Fruit fly (Drosophila melanogaster): Measurements from ENCODE around the gene CG32554.
A peak's percentile ranks its signal among the peaks of the same experiment; 100 is the strongest.

Gene CG32554

DNA sequence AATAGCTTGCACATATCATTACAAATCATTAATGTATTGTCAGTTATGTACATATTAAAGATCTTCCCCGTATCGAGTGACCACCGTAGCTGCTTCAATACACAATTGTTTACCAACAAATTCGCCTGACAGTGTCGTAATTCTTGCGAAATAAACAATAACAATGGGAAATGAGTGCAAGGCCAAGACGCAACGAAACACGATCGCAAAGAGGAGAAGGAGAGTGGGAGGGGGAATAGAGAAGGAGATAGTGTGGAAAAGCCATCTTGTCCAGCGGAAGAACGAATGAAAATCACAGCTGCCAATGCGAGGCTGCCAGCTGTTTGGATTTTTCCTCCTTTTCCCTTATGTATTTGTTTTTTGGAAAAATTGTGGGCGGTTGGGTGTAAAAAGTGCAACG lies 32.8 kb upstream of the CG32554 start:
- TF ChIP-seq CG14711 (tag; optimal IDR thresholded peaks at IDR 0.05) (peak; percentile 75), tj (GFP tag; optimal IDR thresholded peaks at IDR 0.05) (peak; percentile 58), Mnt (GFP tag; optimal IDR thresholded peaks at IDR 0.05) (no peak)

DNA sequence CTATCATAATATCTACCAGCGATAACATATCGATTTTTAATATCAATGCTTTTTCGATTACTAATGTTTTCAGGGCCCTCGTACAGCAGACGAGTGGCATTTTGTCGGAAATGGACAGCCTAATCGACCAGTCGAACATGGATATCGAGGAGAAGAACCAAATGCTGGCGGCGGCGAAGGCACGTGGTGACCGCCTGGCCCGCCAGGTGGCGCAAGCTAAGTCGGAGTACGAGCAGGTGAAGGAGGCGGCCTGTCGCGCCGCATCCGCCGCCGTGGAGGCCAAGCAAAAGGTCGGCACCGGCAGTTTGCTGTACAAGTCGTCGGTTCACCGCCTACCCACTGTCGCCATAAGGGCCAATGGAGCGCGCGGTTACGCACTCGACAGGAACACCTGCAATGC lies 32.1 kb upstream of the CG32554 start:
- TF ChIP-seq CG33017 (tag; optimal IDR thresholded peaks at IDR 0.05) (no peak), CG12768 (GFP tag; optimal IDR thresholded peaks at IDR 0.05) (no peak), CG1620 (GFP tag; optimal IDR thresholded peaks at IDR 0.05) (no peak), cnc (optimal IDR thresholded peaks at IDR 0.05) (no peak), Crg-1 (GFP tag; optimal IDR thresholded peaks at IDR 0.05) (no peak), pad (GFP tag; optimal IDR thresholded peaks at IDR 0.05) (no peak), tj (GFP tag; optimal IDR thresholded peaks at IDR 0.05) (no peak), Hr96 (GFP tag; optimal IDR thresholded peaks at IDR 0.05) (no peak), CG7101 (tag; optimal IDR thresholded peaks at IDR 0.05) (no peak), CG14711 (tag; optimal IDR thresholded peaks at IDR 0.05) (no peak), ovo (GFP tag; optimal IDR thresholded peaks at IDR 0.05) (no peak), bab1 (GFP tag; optimal IDR thresholded peaks at IDR 0.05) (no peak), Mnt (GFP tag; optimal IDR thresholded peaks at IDR 0.05) (no peak), cic (GFP tag; optimal IDR thresholded peaks at IDR 0.05) (no peak), toe (GFP tag; optimal IDR thresholded peaks at IDR 0.05) (no peak), Clk (GFP tag; optimal IDR thresholded peaks at IDR 0.05) (no peak), CG11617 (GFP tag; optimal IDR thresholded peaks at IDR 0.05) (no peak), kay (GFP tag; ENCODE audit: borderline replicate concordance) (no peak)

DNA sequence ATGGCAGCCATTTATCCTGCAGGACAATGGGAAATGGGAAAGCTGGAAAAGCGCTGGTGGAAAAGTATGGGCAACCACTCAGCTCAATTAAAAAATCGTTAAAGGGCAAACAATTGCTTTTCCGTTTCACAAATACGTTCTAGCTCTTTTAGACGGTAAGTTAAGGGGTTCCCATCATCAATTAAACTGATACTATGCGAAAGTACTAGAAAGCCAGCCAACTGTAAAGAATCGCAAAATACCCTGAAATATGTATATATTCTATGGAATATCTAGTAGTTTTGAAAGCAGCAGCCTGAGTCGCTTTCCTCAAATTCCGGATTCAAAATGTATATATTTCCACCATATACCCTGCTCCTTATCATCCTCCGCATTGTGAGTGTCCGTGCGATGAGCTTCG lies 30.9 kb upstream of the CG32554 start, which contains the start of gene CG12985:
TSS of gene CG12985 (plus strand) at position 301 of the 400 bp plus-strand sequence.
- TF ChIP-seq cnc (optimal IDR thresholded peaks at IDR 0.05) (no peak), CG11617 (GFP tag; optimal IDR thresholded peaks at IDR 0.05) (no peak), CG14711 (tag; optimal IDR thresholded peaks at IDR 0.05) (no peak), CG7101 (tag; optimal IDR thresholded peaks at IDR 0.05) (no peak), Crg-1 (GFP tag; optimal IDR thresholded peaks at IDR 0.05) (no peak), toe (GFP tag; optimal IDR thresholded peaks at IDR 0.05) (no peak), CG33017 (tag; optimal IDR thresholded peaks at IDR 0.05) (no peak), bab1 (GFP tag; optimal IDR thresholded peaks at IDR 0.05) (no peak), CG1620 (GFP tag; optimal IDR thresholded peaks at IDR 0.05) (no peak)

DNA sequence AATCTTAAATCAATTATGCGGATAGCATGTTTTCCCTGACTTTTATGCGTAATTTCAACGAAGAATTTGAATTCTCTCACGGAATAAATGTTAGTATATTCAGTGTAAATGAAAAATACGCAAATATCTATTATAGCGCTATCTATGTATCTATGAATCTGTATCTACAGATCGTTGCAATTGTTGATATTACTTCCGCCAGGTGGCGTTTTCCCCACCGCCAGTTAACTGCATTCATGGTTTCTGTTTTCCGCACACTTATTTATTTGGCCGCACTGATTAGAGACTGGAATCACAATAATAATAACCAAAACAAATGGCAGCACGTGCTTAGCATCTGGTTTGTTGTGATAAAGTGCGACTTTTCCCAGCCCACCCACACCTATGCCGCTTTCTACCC lies 30.3 kb upstream of the CG32554 start:
- no peak for TF ChIP-seq kay (GFP tag; ENCODE audit: borderline replicate concordance)
- TF ChIP-seq CG14711 (tag; optimal IDR thresholded peaks at IDR 0.05): no peak
- no peak for TF ChIP-seq CG12768 (GFP tag; optimal IDR thresholded peaks at IDR 0.05)

DNA sequence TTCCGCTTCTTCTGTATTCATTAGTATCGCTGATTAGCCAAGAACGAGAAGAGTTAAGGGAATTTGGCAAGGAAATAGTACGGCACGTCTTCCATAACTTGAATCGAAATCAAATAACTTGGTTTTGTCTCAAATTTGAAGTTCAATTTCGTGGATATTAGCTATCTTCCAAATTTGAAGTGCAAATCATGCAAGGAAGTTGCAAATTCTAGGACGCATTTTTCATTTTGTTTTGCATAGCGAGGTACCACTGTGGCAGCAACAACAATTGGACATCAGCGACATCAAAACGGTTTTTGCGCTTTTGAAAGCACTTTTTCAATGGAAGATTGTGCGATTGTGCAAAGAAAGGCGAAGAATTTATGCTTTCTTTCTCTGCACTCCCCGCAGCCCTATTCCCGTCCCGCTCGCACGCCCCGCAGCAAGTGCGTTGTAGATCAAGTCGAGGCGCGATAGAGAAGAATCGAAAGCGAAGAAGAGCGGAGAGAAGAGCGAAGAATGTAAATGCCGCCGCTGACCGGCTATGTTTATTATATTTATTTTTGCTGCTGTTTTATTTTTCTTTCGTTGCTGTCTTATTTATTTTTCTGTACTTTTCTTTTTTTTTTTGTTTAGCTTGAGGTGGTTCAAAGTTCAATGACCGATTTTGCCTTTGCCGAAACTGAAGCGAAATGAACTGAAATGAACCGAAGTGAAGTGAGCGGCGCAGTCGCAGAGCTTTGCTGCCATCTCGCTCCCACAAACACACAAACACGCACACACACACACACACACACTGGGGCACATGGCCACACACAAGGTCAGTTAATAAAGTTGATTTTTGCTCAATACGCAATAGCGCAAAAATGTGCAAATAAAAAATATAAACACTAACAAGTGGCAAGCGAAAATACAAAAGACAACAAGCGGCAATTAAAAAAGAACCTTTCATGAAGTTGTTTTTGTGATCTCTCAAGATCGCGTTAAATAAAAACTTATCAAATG lies 28.9 kb upstream of the CG32554 start:
- peak; percentile 45 for TF ChIP-seq pad (GFP tag; optimal IDR thresholded peaks at IDR 0.05)
- TF ChIP-seq CG14711 (tag; optimal IDR thresholded peaks at IDR 0.05): peak; percentile 69
- no peak for TF ChIP-seq Hr96 (GFP tag; optimal IDR thresholded peaks at IDR 0.05)
- TF ChIP-seq bab1 (GFP tag; optimal IDR thresholded peaks at IDR 0.05): peak; percentile 81
- TF ChIP-seq CG5204 (GFP tag; optimal IDR thresholded peaks at IDR 0.05): peak; percentile 41
- no peak for TF ChIP-seq Clk (GFP tag; optimal IDR thresholded peaks at IDR 0.05)
- TF ChIP-seq kay (GFP tag; ENCODE audit: borderline replicate concordance): peak; percentile 50
- TF ChIP-seq CG11617 (GFP tag; optimal IDR thresholded peaks at IDR 0.05): no peak
- TF ChIP-seq Mnt (GFP tag; optimal IDR thresholded peaks at IDR 0.05): peak; percentile 18
- TF ChIP-seq tj (GFP tag; optimal IDR thresholded peaks at IDR 0.05): peak; percentile 84
- TF ChIP-seq ovo (GFP tag; optimal IDR thresholded peaks at IDR 0.05): peak; percentile 7
- peak; percentile 40 for TF ChIP-seq CG33017 (tag; optimal IDR thresholded peaks at IDR 0.05)
- peak; percentile 33 for TF ChIP-seq CG1620 (GFP tag; optimal IDR thresholded peaks at IDR 0.05)
- TF ChIP-seq CG7101 (tag; optimal IDR thresholded peaks at IDR 0.05): peak; percentile 73
- TF ChIP-seq CG12768 (GFP tag; optimal IDR thresholded peaks at IDR 0.05): no peak
- peak; percentile 24 for TF ChIP-seq Crg-1 (GFP tag; optimal IDR thresholded peaks at IDR 0.05)

DNA sequence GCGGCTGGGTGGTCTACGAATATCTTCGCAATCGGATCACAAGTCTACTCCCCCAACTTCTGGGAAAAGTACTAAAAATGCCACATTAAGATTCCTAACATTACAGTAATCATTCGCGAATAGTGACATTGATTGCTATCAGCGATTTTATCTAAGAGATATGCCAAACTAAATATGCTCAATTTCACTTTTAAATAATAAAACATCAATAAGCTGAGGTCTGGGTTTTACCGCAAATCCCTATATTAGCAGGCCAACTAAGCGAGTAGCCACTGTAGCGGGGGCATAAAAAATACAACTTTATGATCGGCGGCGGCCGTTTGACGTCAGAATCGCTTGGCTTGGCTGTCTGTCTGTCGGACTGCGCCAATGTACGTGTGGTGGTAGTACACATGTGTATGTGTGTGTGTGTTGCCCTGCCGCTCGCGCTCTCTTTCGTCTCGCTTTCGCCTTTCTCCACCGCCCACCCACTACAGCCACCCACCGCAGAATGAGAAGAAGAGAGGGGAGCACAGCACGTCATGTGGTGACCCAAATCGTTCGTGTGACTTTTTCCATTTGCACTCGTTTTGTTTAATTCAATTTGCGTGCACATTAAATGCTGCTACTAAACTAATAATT lies 27.9 kb upstream of the CG32554 start:
- TF ChIP-seq CG12768 (GFP tag; optimal IDR thresholded peaks at IDR 0.05) (peak; percentile 90), CG7045 (GFP tag; optimal IDR thresholded peaks at IDR 0.05) (peak; percentile 90), pad (GFP tag; optimal IDR thresholded peaks at IDR 0.05) (peak; percentile 84), Crg-1 (GFP tag; optimal IDR thresholded peaks at IDR 0.05) (peak; percentile 94), Hr96 (GFP tag; optimal IDR thresholded peaks at IDR 0.05) (peak; percentile 97), Clk (GFP tag; optimal IDR thresholded peaks at IDR 0.05) (peak; percentile 80), CG1620 (GFP tag; optimal IDR thresholded peaks at IDR 0.05) (peak; percentile 89), CG14711 (tag; optimal IDR thresholded peaks at IDR 0.05) (peak; percentile 91), cic (GFP tag; optimal IDR thresholded peaks at IDR 0.05) (peak; percentile 57), toe (GFP tag; optimal IDR thresholded peaks at IDR 0.05) (peak; percentile 90), CG7101 (tag; optimal IDR thresholded peaks at IDR 0.05) (peak; percentile 98), kay (GFP tag; ENCODE audit: borderline replicate concordance) (peak; percentile 85), Mnt (GFP tag; optimal IDR thresholded peaks at IDR 0.05) (peak; percentile 94), CG11617 (GFP tag; optimal IDR thresholded peaks at IDR 0.05) (peak; percentile 89), cnc (optimal IDR thresholded peaks at IDR 0.05) (no peak), bab1 (GFP tag; optimal IDR thresholded peaks at IDR 0.05) (peak; percentile 87), ovo (GFP tag; optimal IDR thresholded peaks at IDR 0.05) (peak; percentile 44), tj (GFP tag; optimal IDR thresholded peaks at IDR 0.05) (peak; percentile 84), CG33017 (tag; optimal IDR thresholded peaks at IDR 0.05) (peak; percentile 94), CG5204 (GFP tag; optimal IDR thresholded peaks at IDR 0.05) (peak; percentile 90)
